Fruit fly (Drosophila melanogaster) whole organism, pupa: ENCODE measurements around the gene topi.
A peak's percentile ranks its signal among the peaks of the same experiment; 100 is the strongest.

Source experiments
- CG10348 ChIP-seq: fragments of 200-800 bp; sonication (Bioruptor generic); IDR thresholded peaks from 2 replicates; pipeline ENCODE4 v1.3.6; 2022; ENCODE audit warnings: missing biosample characterization, missing genetic modification characterization
- CG12605 ChIP-seq: fragments of 200-800 bp; sonication (Bioruptor generic); IDR thresholded peaks from 2 replicates; pipeline ENCODE4 v1.3.6; 2022; ENCODE audit warnings: missing biosample characterization, missing genetic modification characterization
- CG13204 ChIP-seq: fragments of 200-800 bp; sonication (Bioruptor generic); optimal IDR thresholded peaks from 2 replicates; lab custom pipeline; 2018; ENCODE audit warnings: missing biosample characterization, mild to moderate bottlenecking, missing genetic modification characterization, moderate library complexity
- CG14655 ChIP-seq: fragments of 200-800 bp; sonication (Bioruptor generic); optimal IDR thresholded peaks from 3 replicates; lab custom pipeline; 2017; ENCODE audit warnings: mild to moderate bottlenecking, missing biosample characterization, missing genetic modification reagents, missing genetic modification characterization
- CG15710 ChIP-seq: fragments of 200-800 bp; sonication (Bioruptor generic); optimal IDR thresholded peaks from 2 replicates; lab custom pipeline; 2018; ENCODE audit warnings: missing biosample characterization, mild to moderate bottlenecking, missing genetic modification characterization, moderate library complexity
- CG17806 ChIP-seq: fragments of 200-800 bp; sonication (Bioruptor generic); optimal IDR thresholded peaks from 2 replicates; lab custom pipeline; 2018; ENCODE audit warnings: missing biosample characterization, mild to moderate bottlenecking, missing genetic modification characterization, moderate library complexity
- CG32121 ChIP-seq: fragments of 200-800 bp; sonication (Bioruptor generic); IDR thresholded peaks from 2 replicates; pipeline ENCODE4 v1.3.6; 2022; ENCODE audit warnings: missing biosample characterization, missing genetic modification characterization
- CG34367 ChIP-seq: fragments of 200-800 bp; sonication (Bioruptor generic); optimal IDR thresholded peaks from 2 replicates; lab custom pipeline; 2018; ENCODE audit warnings: missing biosample characterization, mild to moderate bottlenecking, missing genetic modification characterization
- CG4496 ChIP-seq: fragments of 200-800 bp; sonication (Bioruptor generic); IDR thresholded peaks from 3 replicates; pipeline ENCODE4 v1.3.6; 2022; ENCODE audit warnings: missing biosample characterization, missing genetic modification characterization
- CG8159 ChIP-seq: fragments of 200-800 bp; sonication (Bioruptor generic); optimal IDR thresholded peaks from 3 replicates; lab custom pipeline; 2018; ENCODE audit warnings: missing biosample characterization, mild to moderate bottlenecking, missing genetic modification characterization, moderate library complexity
- CG8301 ChIP-seq: fragments of 200-800 bp; sonication (Bioruptor generic); optimal IDR thresholded peaks from 2 replicates; lab custom pipeline; 2018; ENCODE audit warnings: missing biosample characterization, mild to moderate bottlenecking, missing genetic modification characterization
- CG9948 ChIP-seq: fragments of 200-800 bp; sonication (Bioruptor generic); optimal IDR thresholded peaks from 2 replicates; lab custom pipeline; 2018; ENCODE audit warnings: missing biosample characterization, mild to moderate bottlenecking, missing genetic modification characterization, moderate library complexity
- D1 ChIP-seq: fragments of 200-800 bp; sonication (Bioruptor generic); optimal IDR thresholded peaks from 2 replicates; lab custom pipeline; 2018; ENCODE audit warnings: missing biosample characterization, mild to moderate bottlenecking, missing genetic modification characterization, moderate library complexity
- EcR ChIP-seq: fragments of 200-800 bp; sonication (Bioruptor generic); optimal IDR thresholded peaks from 3 replicates; lab custom pipeline; 2019; ENCODE audit warnings: missing biosample characterization, missing genetic modification characterization, mild to moderate bottlenecking, moderate library complexity, missing genetic modification reagents
- Ets98B ChIP-seq: fragments of 200-800 bp; sonication (Bioruptor generic); IDR thresholded peaks from 2 replicates; pipeline ENCODE4 v1.3.6; 2022; ENCODE audit warnings: missing biosample characterization, missing genetic modification characterization
- Pif1A ChIP-seq: fragments of 200-800 bp; sonication (Bioruptor generic); optimal IDR thresholded peaks from 3 replicates; lab custom pipeline; 2016; ENCODE audit warnings: missing biosample characterization, missing genetic modification characterization
- Pif1B ChIP-seq: fragments of 200-800 bp; sonication (Bioruptor generic); optimal IDR thresholded peaks from 3 replicates; lab custom pipeline; 2016; ENCODE audit warnings: missing biosample characterization, missing genetic modification characterization
- Snoo ChIP-seq: fragments of 200-800 bp; sonication (Bioruptor generic); optimal IDR thresholded peaks from 3 replicates; lab custom pipeline; 2017; ENCODE audit warnings: missing biosample characterization, mild to moderate bottlenecking, missing genetic modification characterization, inconsistent platforms
- fd96Ca ChIP-seq: fragments of 200-800 bp; sonication (Bioruptor generic); IDR thresholded peaks from 3 replicates; pipeline ENCODE4 v1.3.6; 2022; ENCODE audit warnings: missing biosample characterization, missing genetic modification characterization
- gl ChIP-seq: fragments of 200-800 bp; sonication (Bioruptor generic); optimal IDR thresholded peaks from 2 replicates; lab custom pipeline; 2018; ENCODE audit warnings: missing biosample characterization, mild to moderate bottlenecking, missing genetic modification characterization
- rn ChIP-seq: fragments of 200-800 bp; sonication (Bioruptor generic); IDR thresholded peaks from 2 replicates; pipeline ENCODE4 v1.3.6; 2022; ENCODE audit warnings: missing biosample characterization, missing genetic modification characterization

The topi gene

DNA sequence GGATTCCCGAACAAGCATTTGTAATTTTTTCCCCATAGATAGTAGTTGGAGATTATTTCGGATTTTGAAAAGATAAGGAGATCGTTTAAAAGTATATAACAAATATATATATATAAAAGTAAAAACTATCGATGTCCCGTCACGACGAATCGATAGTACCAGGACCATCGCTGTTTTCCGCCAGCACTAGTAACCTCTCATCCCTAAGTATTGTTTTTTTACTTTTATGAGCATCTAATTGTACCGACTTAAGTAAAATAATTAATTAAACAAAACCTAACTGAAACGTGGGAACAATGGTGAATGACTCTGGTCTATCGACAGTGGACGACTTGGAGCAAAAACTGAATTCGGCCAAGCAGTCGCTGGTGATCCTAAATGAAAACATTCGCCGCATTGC, 34.2 kb upstream of the topi start, which contains the start of gene Pnn:
Gene Pnn (plus strand): TSS at position 187 of the 400 bp plus-strand sequence.
- no peak for TF ChIP-seq gl (tag; lab: Kevin White, UChicago)
- TF ChIP-seq Pif1B (GFP tag; lab: Kevin White, UChicago) = no peak
- no peak for TF ChIP-seq CG10348 (GFP tag; lab: Robert Waterston, UW)
- no peak for TF ChIP-seq EcR (GFP tag; lab: Kevin White, UChicago)
- TF ChIP-seq CG32121 = no peak
- no peak for TF ChIP-seq Ets98B (GFP tag; lab: Robert Waterston, UW)
- TF ChIP-seq CG8159 (tag; lab: Kevin White, UChicago) = no peak
- TF ChIP-seq CG14655 (GFP tag; lab: Kevin White, UChicago) = no peak
- TF ChIP-seq CG4496 = no peak
- no peak for TF ChIP-seq Pif1A
- no peak for TF ChIP-seq D1 (tag; lab: Kevin White, UChicago)
- no peak for TF ChIP-seq fd96Ca (GFP tag; lab: Robert Waterston, UW)
- TF ChIP-seq CG17806 (tag; lab: Kevin White, UChicago) = no peak
- TF ChIP-seq rn (GFP tag; lab: Robert Waterston, UW) = no peak
- no peak for TF ChIP-seq CG9948
- no peak for TF ChIP-seq CG13204
- no peak for TF ChIP-seq CG12605 (GFP tag; lab: Robert Waterston, UW)
- no peak for TF ChIP-seq CG15710 (tag; lab: Kevin White, UChicago)
- TF ChIP-seq Snoo (tag; lab: Kevin White, UChicago) = no peak
- no peak for TF ChIP-seq CG8301

DNA sequence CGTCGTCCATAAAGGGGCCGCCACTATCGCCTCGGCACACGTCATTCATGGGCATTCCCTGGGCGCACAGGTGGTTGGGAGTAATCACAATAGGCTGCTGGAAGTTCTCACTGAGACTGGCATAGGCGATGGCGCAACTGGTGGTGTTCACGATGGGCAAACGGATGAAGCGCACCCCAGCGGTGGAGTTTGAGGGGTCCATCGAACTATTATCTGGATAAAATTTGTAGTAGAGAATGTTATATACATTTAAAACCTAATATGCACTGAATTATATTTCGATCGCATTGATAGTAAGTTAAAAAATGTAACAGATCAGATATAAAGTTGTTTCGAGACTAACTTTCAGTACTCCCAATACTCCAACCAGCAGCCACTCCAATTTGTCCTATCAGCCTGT, 31.7 kb upstream of the topi start, which contains the start of gene CG31415:
Gene CG31415 (plus strand): TSS at position 301 of the 400 bp plus-strand sequence.
- no peak for TF ChIP-seq CG14655 (GFP tag; lab: Kevin White, UChicago)
- TF ChIP-seq Pif1B (GFP tag; lab: Kevin White, UChicago) = no peak
- TF ChIP-seq EcR (GFP tag; lab: Kevin White, UChicago) = no peak
- TF ChIP-seq CG12605 (GFP tag; lab: Robert Waterston, UW) = no peak
- TF ChIP-seq CG8159 (tag; lab: Kevin White, UChicago) = no peak
- TF ChIP-seq CG17806 (tag; lab: Kevin White, UChicago) = no peak
- TF ChIP-seq CG34367 (tag; lab: Kevin White, UChicago) = no peak
- TF ChIP-seq CG4496 = no peak
- TF ChIP-seq gl (tag; lab: Kevin White, UChicago) = no peak
- no peak for TF ChIP-seq Pif1A
- TF ChIP-seq CG8301 = no peak

DNA sequence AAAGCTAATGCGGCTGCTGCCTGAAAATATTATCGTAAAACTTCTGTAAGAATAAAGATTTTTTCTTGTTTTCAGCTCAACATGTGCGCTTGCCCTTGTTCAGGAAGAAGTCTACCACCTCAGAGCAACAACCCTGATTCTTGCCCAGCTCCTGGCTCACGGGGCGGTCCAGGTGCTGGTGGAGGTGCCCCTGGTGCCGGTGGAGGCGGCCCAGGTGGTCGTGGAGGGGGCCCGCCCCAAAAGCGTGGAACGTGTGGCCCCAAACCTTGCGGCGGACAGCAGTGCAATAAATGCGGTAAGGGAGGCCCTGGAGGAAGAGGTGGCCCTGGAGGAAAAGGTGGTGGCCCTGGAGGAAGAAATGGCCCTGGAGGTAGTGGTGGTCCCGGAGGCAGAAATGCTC, 30.9 kb upstream of the topi start:
- TF ChIP-seq D1 (tag; lab: Kevin White, UChicago) (no peak), CG9948 (no peak), CG14655 (GFP tag; lab: Kevin White, UChicago) (no peak), CG13204 (no peak), CG10348 (GFP tag; lab: Robert Waterston, UW) (no peak), Pif1B (GFP tag; lab: Kevin White, UChicago) (no peak), rn (GFP tag; lab: Robert Waterston, UW) (no peak), CG32121 (no peak), Snoo (tag; lab: Kevin White, UChicago) (no peak), CG4496 (no peak), CG34367 (tag; lab: Kevin White, UChicago) (no peak), CG17806 (tag; lab: Kevin White, UChicago) (no peak), CG12605 (GFP tag; lab: Robert Waterston, UW) (no peak), Ets98B (GFP tag; lab: Robert Waterston, UW) (no peak), CG15710 (tag; lab: Kevin White, UChicago) (no peak)

DNA sequence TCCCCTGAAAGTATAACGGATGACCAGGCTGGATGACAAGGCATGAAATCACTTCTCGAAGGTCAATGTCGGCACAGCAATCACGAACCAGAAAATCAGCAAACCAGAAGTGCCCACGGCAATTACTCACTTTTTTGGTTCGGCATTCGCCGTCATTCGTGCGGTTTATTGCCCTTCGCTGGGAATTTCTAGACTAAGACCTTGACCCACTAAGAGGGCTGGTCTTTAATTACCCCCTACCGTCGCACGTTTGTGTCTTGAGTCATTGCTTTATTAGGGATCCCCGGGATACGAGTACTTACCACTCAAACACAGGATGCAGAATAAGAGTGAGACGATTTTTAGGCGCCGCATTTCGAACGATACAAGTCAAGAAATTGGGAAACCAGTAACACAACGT, 29.5 kb upstream of the topi start:
- TF ChIP-seq EcR (GFP tag; lab: Kevin White, UChicago) (peak; percentile 76), CG17806 (tag; lab: Kevin White, UChicago) (no peak), D1 (tag; lab: Kevin White, UChicago) (no peak)

DNA sequence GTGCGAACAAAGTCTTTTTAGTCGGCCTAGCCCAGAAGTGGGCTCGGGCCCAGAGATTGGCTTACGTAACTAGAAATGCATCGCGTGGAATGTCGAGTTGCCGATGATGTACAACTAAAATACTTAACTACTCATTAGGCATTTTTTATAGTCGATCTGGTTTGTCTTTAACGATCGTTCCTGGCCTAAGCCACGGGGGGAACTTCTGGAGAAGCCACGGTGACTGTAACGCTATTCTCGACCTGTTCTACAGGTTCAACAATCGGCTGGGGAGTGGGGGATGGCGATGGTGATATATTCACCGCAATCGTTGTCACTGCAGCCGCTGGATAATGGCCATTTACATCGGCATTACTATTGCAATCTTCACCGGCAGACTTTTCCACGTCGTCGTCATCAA, 28.7 kb upstream of the topi start, which contains the start of gene CG34409:
Gene CG34409 (minus strand): TSS at position 101 of the 400 bp plus-strand sequence.
- TF ChIP-seq EcR (GFP tag; lab: Kevin White, UChicago) = peak; percentile 9
- no peak for TF ChIP-seq CG13204
- no peak for TF ChIP-seq CG17806 (tag; lab: Kevin White, UChicago)

DNA sequence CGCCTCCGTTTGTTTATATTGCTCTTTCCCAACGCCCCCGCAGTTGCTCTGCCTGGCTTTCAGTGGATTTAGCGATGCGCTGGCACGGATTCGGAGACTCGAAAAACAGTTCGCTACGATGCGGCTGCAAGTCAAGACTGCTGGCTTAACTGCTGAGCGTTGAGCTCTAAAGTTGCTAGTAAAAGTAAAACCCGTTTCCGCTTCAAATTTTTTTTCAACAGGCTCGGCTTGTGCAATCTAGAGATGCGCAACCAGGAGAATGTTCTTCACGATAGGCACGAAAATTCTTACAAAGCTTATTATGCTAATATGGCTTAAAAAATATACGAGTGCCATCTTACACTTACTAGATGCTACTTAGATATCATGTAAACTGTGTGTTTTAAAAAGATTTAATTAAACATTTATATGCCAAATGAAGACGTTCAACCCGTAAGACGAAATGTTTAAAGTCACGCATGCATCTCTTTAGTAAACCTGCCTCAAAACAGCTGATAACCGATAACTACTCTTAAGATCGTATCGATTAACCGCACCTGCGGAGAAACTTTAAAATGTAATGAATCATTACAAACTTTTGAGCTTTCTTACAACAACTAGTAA, 27.5 kb upstream of the topi start, which contains the start of gene CG12948:
Gene CG12948 (minus strand): TSS at position 473 of the 603 bp plus-strand sequence.
- TF ChIP-seq gl (tag; lab: Kevin White, UChicago) (peak; percentile 29), CG12605 (GFP tag; lab: Robert Waterston, UW) (no peak), CG8301 (no peak), CG32121 (peak; percentile 24; the same call in 1 of the 2 replicates), CG34367 (tag; lab: Kevin White, UChicago) (no peak), fd96Ca (GFP tag; lab: Robert Waterston, UW) (peak; percentile 7; the same call in 1 of the 3 replicates), Pif1A (no peak), CG10348 (GFP tag; lab: Robert Waterston, UW) (no peak), CG4496 (peak; percentile 47; the same call in 1 of the 3 replicates), CG14655 (GFP tag; lab: Kevin White, UChicago) (no peak), CG9948 (peak; percentile 24), CG13204 (no peak), Ets98B (GFP tag; lab: Robert Waterston, UW) (peak; percentile 35; the same call in 1 of the 2 replicates), CG15710 (tag; lab: Kevin White, UChicago) (peak; percentile 53), Pif1B (GFP tag; lab: Kevin White, UChicago) (no peak), CG8159 (tag; lab: Kevin White, UChicago) (no peak), D1 (tag; lab: Kevin White, UChicago) (no peak), EcR (GFP tag; lab: Kevin White, UChicago) (peak; percentile 51), CG17806 (tag; lab: Kevin White, UChicago) (peak; percentile 23), rn (GFP tag; lab: Robert Waterston, UW) (no peak), Snoo (tag; lab: Kevin White, UChicago) (peak; percentile 55)
